Fruit fly (Drosophila melanogaster) whole organism, embryonic: ENCODE measurements around the gene CG44405.

Experiments used
- CG15269 ChIP-seq: fragments of 200-800 bp; sonication (Bioruptor generic); optimal IDR thresholded peaks from 2 replicates; lab custom pipeline; 2018; ENCODE audit warnings: missing biosample characterization, mild to moderate bottlenecking, missing genetic modification characterization, moderate library complexity
- CG16813 ChIP-seq: fragments of 200-800 bp; sonication (Bioruptor generic); IDR thresholded peaks from 3 replicates; pipeline ENCODE4 v1.3.6; 2022; ENCODE audit warnings: missing biosample characterization, missing genetic modification characterization; ENCODE audit not compliant: partially characterized antibody
- Fer1 ChIP-seq: fragments of 200-800 bp; sonication (Bioruptor generic); optimal IDR thresholded peaks from 2 replicates; lab custom pipeline; 2017; ENCODE audit warnings: missing biosample characterization, mild to moderate bottlenecking, missing genetic modification characterization
- Med ChIP-seq: fragments of 200-800 bp; sonication (Bioruptor generic); peaks from one replicate; lab custom pipeline; 2016; ENCODE audit warnings: missing biosample characterization, missing genetic modification characterization, mild to moderate bottlenecking, inconsistent platforms, moderate library complexity
- gem ChIP-seq: fragments of 200-800 bp; sonication (Bioruptor generic); optimal IDR thresholded peaks from 2 replicates; lab custom pipeline; 2019; ENCODE audit warnings: missing biosample characterization, mild to moderate bottlenecking, missing genetic modification characterization, moderate library complexity
- p53 ChIP-seq: fragments of 200-800 bp; sonication (Bioruptor generic); optimal IDR thresholded peaks from 2 replicates; lab custom pipeline; 2016; ENCODE audit warnings: missing biosample characterization, missing genetic modification characterization
- sens ChIP-seq: fragments of 200-800 bp; sonication (Bioruptor generic); peaks from one replicate; lab custom pipeline; 2016; ENCODE audit warnings: missing biosample characterization, missing genetic modification characterization

Gene CG44405

dm6 chr2L:16292975-16293501 lies 49.1 kb downstream of the CG44405 start, which contains the start of gene CG13258:
CG13258 (minus strand) TSS chr2L:16293025.
- TF ChIP-seq Med (GFP tag; lab: Kevin White, UChicago) (peak; percentile 3), p53 (GFP tag; lab: Kevin White, UChicago) (no peak), CG15269 (tag; lab: Kevin White, UChicago) (no peak), gem (tag; lab: Kevin White, UChicago) (no peak), CG16813 (GFP tag; lab: Robert Waterston, UW) (no peak)

DNA sequence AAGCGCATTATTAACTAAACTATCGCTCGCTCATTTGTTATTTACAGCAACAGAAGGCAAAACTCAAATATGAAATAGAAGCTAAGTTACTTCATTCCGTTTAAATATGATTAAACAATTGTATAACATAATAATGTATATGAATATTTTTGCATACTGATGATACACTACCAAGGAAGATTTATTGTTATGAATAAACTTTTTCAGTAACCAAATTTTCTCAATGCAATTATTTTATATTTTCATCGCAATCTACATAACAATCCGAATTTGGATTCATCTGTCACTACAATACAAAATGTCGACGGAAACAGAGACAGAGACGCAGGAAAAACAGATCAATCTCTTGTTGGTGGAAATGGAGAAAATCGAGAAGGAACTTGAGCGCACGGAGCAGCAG lies 51.1 kb downstream of the CG44405 start, which contains the start of gene CG17329:
Gene CG17329 (plus strand): TSS at position 301 of the 400 bp plus-strand sequence.
- TF ChIP-seq sens (GFP tag; lab: Kevin White, UChicago) (peak; percentile 2), Fer1 (GFP tag; lab: Kevin White, UChicago) (no peak)
- TF ChIP-seq, all 482 proteins: peak for 1
